Worm (Caenorhabditis elegans): Measurements from ENCODE around the gene R02E12.4.
A peak's percentile ranks its signal among the peaks of the same experiment; 100 is the strongest.

The R02E12.4 gene

ce11 chrX:3994418-3994817 is 10.7 kb upstream of the R02E12.4 start (continued):
- TF ChIP-seq Y22D7AL.16 (tag; optimal IDR thresholded peaks at IDR 0.05) (peak; percentile 38), fax-1 (tag; optimal IDR thresholded peaks at IDR 0.05) (peak; percentile 43), dve-1 (tag; optimal IDR thresholded peaks at IDR 0.05) (no peak), ref-2 (tag; optimal IDR thresholded peaks at IDR 0.05) (no peak), ceh-45 (GFP tag; IDR thresholded peaks at IDR 0.05) (0 out of 2 replicates have a peak, but pooled peaks have one; percentile 9), nfya-1 (tag; optimal IDR thresholded peaks at IDR 0.05) (no peak), odd-2 (tag; optimal IDR thresholded peaks at IDR 0.05) (no peak), che-1 (tag; optimal IDR thresholded peaks at IDR 0.05) (peak; percentile 64), unc-3 (GFP tag; conservative IDR thresholded peaks at IDR 0.05) (peak; percentile 45), unc-3 (tag; optimal IDR thresholded peaks at IDR 0.05) (peak; percentile 33), unc-55 (GFP tag; optimal IDR thresholded peaks at IDR 0.05) (no peak), tbx-2 (tag; optimal IDR thresholded peaks at IDR 0.05) (peak; percentile 32), sox-2 (GFP tag; IDR thresholded peaks at IDR 0.05) (peak; percentile 44; the same call in 1 of the 2 replicates), K02D7.2 (tag; optimal IDR thresholded peaks at IDR 0.05) (no peak), npax-4 (tag; optimal IDR thresholded peaks at IDR 0.05) (no peak), ceh-48 (tag; optimal IDR thresholded peaks at IDR 0.05) (peak; percentile 27), hlh-30 (tag; optimal IDR thresholded peaks at IDR 0.05; ENCODE audit: insufficient read depth) (no peak), C08G9.2 (tag; optimal IDR thresholded peaks at IDR 0.05) (peak; percentile 27), pha-2 (tag; optimal IDR thresholded peaks at IDR 0.05) (no peak), sox-4 (tag; optimal IDR thresholded peaks at IDR 0.05) (peak; percentile 63), nhr-11 (tag; optimal IDR thresholded peaks at IDR 0.05) (no peak), pha-4 (tag; optimal IDR thresholded peaks at IDR 0.05) (no peak), elt-2 (tag; optimal IDR thresholded peaks at IDR 0.05) (peak; percentile 40), ceh-6 (GFP tag; optimal IDR thresholded peaks at IDR 0.05) (peak; percentile 65), F13H6.1 (tag; optimal IDR thresholded peaks at IDR 0.05) (no peak), K09A11.1 (tag; optimal IDR thresholded peaks at IDR 0.05; ENCODE audit: insufficient read depth) (peak; percentile 25), lin-11 (tag; optimal IDR thresholded peaks at IDR 0.05) (peak; percentile 48), gmeb-2 (tag; optimal IDR thresholded peaks at IDR 0.05) (peak; percentile 57), ceh-19 (GFP tag; optimal IDR thresholded peaks at IDR 0.05) (peak; percentile 63), ztf-16 (tag; optimal IDR thresholded peaks at IDR 0.05) (peak; percentile 21), ceh-22 (tag; optimal IDR thresholded peaks at IDR 0.05) (no peak), rnt-1 (tag; optimal IDR thresholded peaks at IDR 0.05) (peak; percentile 67), pat-9 (tag; optimal IDR thresholded peaks at IDR 0.05) (no peak), C38D4.7 (GFP tag; optimal IDR thresholded peaks at IDR 0.05) (peak; percentile 51), nhr-232 (tag; optimal IDR thresholded peaks at IDR 0.05) (peak; percentile 52), fkh-10 (GFP tag; optimal IDR thresholded peaks at IDR 0.05) (no peak), tbx-7 (tag; optimal IDR thresholded peaks at IDR 0.05) (no peak), ahr-1 (tag; optimal IDR thresholded peaks at IDR 0.05) (no peak), sdc-2 (tag; optimal IDR thresholded peaks at IDR 0.05) (peak; percentile 47)

DNA sequence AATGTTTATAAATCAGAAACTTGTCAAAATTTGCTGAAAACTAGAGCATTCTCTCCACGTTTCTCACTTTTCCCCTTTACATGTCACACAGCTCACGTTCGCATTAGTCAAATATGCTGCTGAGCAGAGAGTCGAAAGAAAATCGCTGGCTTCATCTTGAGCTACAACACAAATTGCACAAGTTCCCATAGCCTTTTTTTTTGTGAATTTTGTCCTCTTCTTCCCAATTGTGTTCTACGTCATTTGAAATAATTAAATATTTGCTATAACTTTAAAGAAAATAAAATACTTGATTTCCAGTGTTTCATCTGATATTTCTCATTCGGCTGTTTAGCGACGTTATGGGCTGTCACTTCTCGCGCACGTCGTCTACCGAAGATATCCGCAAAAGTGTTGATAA is 8.1 kb upstream of the R02E12.4 start, which contains the start of gene R02E12.5:
Gene R02E12.5, plus strand, starts transcription at position 301 of the 400 bp plus-strand sequence.
- no peak for TF ChIP-seq gmeb-2 (tag; optimal IDR thresholded peaks at IDR 0.05)
- TF ChIP-seq pag-3 (tag; optimal IDR thresholded peaks at IDR 0.05; ENCODE audit: borderline replicate concordance) = no peak
- TF ChIP-seq ceh-2 (tag; optimal IDR thresholded peaks at IDR 0.05) = no peak
- TF ChIP-seq fkh-6 (tag; optimal IDR thresholded peaks at IDR 0.05) = no peak
- TF ChIP-seq eyg-1 (tag; optimal IDR thresholded peaks at IDR 0.05) = no peak
- no peak for TF ChIP-seq C08G9.2 (tag; optimal IDR thresholded peaks at IDR 0.05)
- TF ChIP-seq tbx-7 (tag; optimal IDR thresholded peaks at IDR 0.05) = no peak
- TF ChIP-seq hlh-15 (tag; optimal IDR thresholded peaks at IDR 0.05) = no peak
- no peak for TF ChIP-seq unc-3 (GFP tag; conservative IDR thresholded peaks at IDR 0.05)
- TF ChIP-seq unc-3 (tag; optimal IDR thresholded peaks at IDR 0.05) = no peak
- TF ChIP-seq ceh-34 (tag; optimal IDR thresholded peaks at IDR 0.05) = no peak
- TF ChIP-seq K02D7.2 (tag; optimal IDR thresholded peaks at IDR 0.05) = no peak
- TF ChIP-seq unc-86 (tag; optimal IDR thresholded peaks at IDR 0.05) = no peak

All from whole organism, late embryonic.